Fruit fly (Drosophila melanogaster) whole organism, prepupa: ENCODE data around the gene CG2962.

Experiments
- CG10631 ChIP-seq: fragments of 200-800 bp; sonication (Bioruptor generic); optimal IDR thresholded peaks from 2 replicates; lab custom pipeline; 2016; ENCODE audit warnings: missing biosample characterization, missing genetic modification characterization
- CG10669 ChIP-seq: fragments of 200-800 bp; sonication (Bioruptor generic); optimal IDR thresholded peaks from 3 replicates; lab custom pipeline; 2018; ENCODE audit warnings: missing biosample characterization, mild to moderate bottlenecking, missing genetic modification characterization, moderate library complexity
- CG11294 ChIP-seq: fragments of 200-800 bp; sonication (Bioruptor generic); IDR thresholded peaks from 2 replicates; pipeline ENCODE4 v1.3.6; 2022; ENCODE audit warnings: missing biosample characterization, missing genetic modification characterization
- CG15336 ChIP-seq: fragments of 200-800 bp; sonication (Bioruptor generic); IDR thresholded peaks from 2 replicates; pipeline ENCODE4 v1.3.6; 2022; ENCODE audit warnings: missing biosample characterization, missing genetic modification characterization
- CG1621 ChIP-seq: fragments of 200-800 bp; sonication (Bioruptor generic); optimal IDR thresholded peaks from 3 replicates; lab custom pipeline; 2018; ENCODE audit warnings: missing biosample characterization, mild to moderate bottlenecking, missing genetic modification characterization
- CG31627 ChIP-seq: fragments of 200-800 bp; sonication (Bioruptor generic); optimal IDR thresholded peaks from 3 replicates; lab custom pipeline; 2016; ENCODE audit warnings: missing biosample characterization, missing genetic modification characterization
- CG32006 ChIP-seq: fragments of 200-800 bp; sonication (Bioruptor generic); optimal IDR thresholded peaks from 3 replicates; lab custom pipeline; 2017; ENCODE audit warnings: missing biosample characterization, mild to moderate bottlenecking, missing genetic modification characterization
- CG3919 ChIP-seq: fragments of 200-800 bp; sonication (Bioruptor generic); optimal IDR thresholded peaks from 3 replicates; lab custom pipeline; 2016; ENCODE audit warnings: missing biosample characterization, missing genetic modification characterization
- CG4318 ChIP-seq: fragments of 200-800 bp; sonication (Bioruptor generic); optimal IDR thresholded peaks from 3 replicates; lab custom pipeline; 2017; ENCODE audit warnings: missing biosample characterization, mild to moderate bottlenecking, missing genetic modification characterization
- CG6163 ChIP-seq: fragments of 200-800 bp; sonication (Bioruptor generic); IDR thresholded peaks from 3 replicates; pipeline ENCODE4 v1.3.6; 2022; ENCODE audit warnings: missing biosample characterization, missing genetic modification characterization
- CG6792 ChIP-seq: fragments of 200-800 bp; sonication (Bioruptor generic); optimal IDR thresholded peaks from 3 replicates; lab custom pipeline; 2016; ENCODE audit warnings: missing biosample characterization, missing genetic modification characterization
- CG6808 ChIP-seq: fragments of 200-800 bp; sonication (Bioruptor generic); optimal IDR thresholded peaks from 3 replicates; lab custom pipeline; 2017; ENCODE audit warnings: missing biosample characterization, missing genetic modification characterization, mild to moderate bottlenecking, moderate library complexity, missing genetic modification reagents
- CG7368 ChIP-seq: fragments of 200-800 bp; sonication (Bioruptor generic); optimal IDR thresholded peaks from 3 replicates; lab custom pipeline; 2016; ENCODE audit warnings: missing biosample characterization, missing genetic modification characterization
- CG8119 ChIP-seq: fragments of 200-800 bp; sonication (Bioruptor generic); IDR thresholded peaks from 3 replicates; pipeline ENCODE4 v1.3.6; 2022; ENCODE audit warnings: missing biosample characterization, missing genetic modification characterization
- CG8632 ChIP-seq: fragments of 200-800 bp; sonication (Bioruptor generic); optimal IDR thresholded peaks from 3 replicates; lab custom pipeline; 2016; ENCODE audit warnings: missing biosample characterization, missing genetic modification characterization
- CG9139 ChIP-seq: fragments of 200-800 bp; sonication (Bioruptor generic); optimal IDR thresholded peaks from 3 replicates; lab custom pipeline; 2017; ENCODE audit warnings: missing biosample characterization, mild to moderate bottlenecking, missing genetic modification characterization
- Eip78C ChIP-seq: fragments of 200-800 bp; sonication (Bioruptor generic); peaks from one replicate; lab custom pipeline; 2016; ENCODE audit warnings: missing biosample characterization, missing genetic modification characterization
- Eip93F ChIP-seq: fragments of 200-800 bp; sonication (Bioruptor generic); optimal IDR thresholded peaks from 2 replicates; lab custom pipeline; 2016; ENCODE audit warnings: missing biosample characterization, mild to moderate bottlenecking, missing genetic modification characterization
- Ets96B ChIP-seq: fragments of 200-800 bp; optimal IDR thresholded peaks from 2 replicates; lab custom pipeline; 2019; ENCODE audit warnings: missing biosample characterization, mild to moderate bottlenecking, missing genetic modification characterization, moderate library complexity
- Hr39 ChIP-seq: fragments of 200-800 bp; sonication (Bioruptor generic); optimal IDR thresholded peaks from 2 replicates; lab custom pipeline; 2016; ENCODE audit warnings: missing biosample characterization, missing genetic modification characterization
- Hr4 ChIP-seq: fragments of 200-800 bp; sonication (Bioruptor generic); optimal IDR thresholded peaks from 3 replicates; lab custom pipeline; 2016; ENCODE audit warnings: missing biosample characterization, missing genetic modification characterization
- Lpt ChIP-seq: fragments of 200-800 bp; sonication (Bioruptor generic); optimal IDR thresholded peaks from 3 replicates; lab custom pipeline; 2016; ENCODE audit warnings: missing biosample characterization, missing genetic modification characterization
- Met ChIP-seq: fragments of 200-800 bp; sonication (Bioruptor generic); optimal IDR thresholded peaks from 3 replicates; lab custom pipeline; 2016; ENCODE audit warnings: missing biosample characterization, missing genetic modification characterization
- OdsH ChIP-seq: fragments of 200-800 bp; sonication (Bioruptor generic); optimal IDR thresholded peaks from 3 replicates; lab custom pipeline; 2016; ENCODE audit warnings: missing biosample characterization, missing genetic modification characterization
- Smox ChIP-seq: fragments of 200-800 bp; sonication (Bioruptor generic); optimal IDR thresholded peaks from 3 replicates; lab custom pipeline; 2016; ENCODE audit warnings: missing biosample characterization, missing genetic modification characterization
- Sox14 ChIP-seq: fragments of 200-800 bp; sonication (Bioruptor generic); optimal IDR thresholded peaks from 3 replicates; lab custom pipeline; 2016; ENCODE audit warnings: missing biosample characterization, missing genetic modification characterization
- achi ChIP-seq: fragments of 200-800 bp; sonication (Bioruptor generic); optimal IDR thresholded peaks from 3 replicates; lab custom pipeline; 2016; ENCODE audit warnings: missing biosample characterization, missing genetic modification characterization
- acj6 ChIP-seq: fragments of 200-800 bp; sonication (Bioruptor generic); optimal IDR thresholded peaks from 3 replicates; lab custom pipeline; 2016; ENCODE audit warnings: missing biosample characterization, missing genetic modification characterization
- eg ChIP-seq: fragments of 200-800 bp; sonication (Bioruptor generic); IDR thresholded peaks from 3 replicates; pipeline ENCODE4 v1.3.6; 2022; ENCODE audit warnings: missing biosample characterization, missing genetic modification characterization
- esn ChIP-seq: fragments of 200-800 bp; sonication (Bioruptor generic); optimal IDR thresholded peaks from 2 replicates; lab custom pipeline; 2016; ENCODE audit warnings: missing biosample characterization, mild to moderate bottlenecking, missing genetic modification characterization, moderate library complexity
- fd85E ChIP-seq: fragments of 200-800 bp; sonication (Bioruptor generic); optimal IDR thresholded peaks from 3 replicates; lab custom pipeline; 2016; ENCODE audit warnings: missing biosample characterization, missing genetic modification characterization
- fkh ChIP-seq: fragments of 200-800 bp; sonication (Bioruptor generic); optimal IDR thresholded peaks from 3 replicates; lab custom pipeline; 2017; ENCODE audit warnings: missing biosample characterization, mild to moderate bottlenecking, missing genetic modification characterization, moderate library complexity
- lz ChIP-seq: fragments of 200-800 bp; sonication (Bioruptor generic); optimal IDR thresholded peaks from 3 replicates; lab custom pipeline; 2016; ENCODE audit warnings: missing biosample characterization, missing genetic modification characterization
- net ChIP-seq: fragments of 200-800 bp; sonication (Bioruptor generic); optimal IDR thresholded peaks from 3 replicates; lab custom pipeline; 2016; ENCODE audit warnings: missing biosample characterization, missing genetic modification characterization
- pdm3 ChIP-seq: fragments of 200-800 bp; sonication (Bioruptor generic); optimal IDR thresholded peaks from 3 replicates; lab custom pipeline; 2016; ENCODE audit warnings: missing biosample characterization, missing genetic modification characterization
- spab ChIP-seq: fragments of 200-800 bp; sonication (Bioruptor generic); optimal IDR thresholded peaks from 2 replicates; lab custom pipeline; 2017; ENCODE audit warnings: missing biosample characterization, mild to moderate bottlenecking, missing genetic modification characterization, missing genetic modification reagents
- svp ChIP-seq: fragments of 200-800 bp; sonication (Bioruptor generic); peaks from one replicate; lab custom pipeline; 2016; ENCODE audit warnings: missing biosample characterization, missing genetic modification characterization
- topi ChIP-seq: fragments of 200-800 bp; sonication (Bioruptor generic); optimal IDR thresholded peaks from 3 replicates; lab custom pipeline; 2016; ENCODE audit warnings: missing biosample characterization, missing genetic modification characterization
- vri ChIP-seq: fragments of 200-800 bp; sonication (Bioruptor generic); optimal IDR thresholded peaks from 3 replicates; lab custom pipeline; 2016; ENCODE audit warnings: missing biosample characterization, mild to moderate bottlenecking, missing genetic modification characterization

Gene CG2962

dm6 chrX:10233065-10233464, 16.6 kb upstream of the CG2962 start, which contains the start of gene CG2961:
TSS of gene CG2961 (minus strand) at chrX:10233080.
- TF ChIP-seq Eip78C (peak; percentile 59), CG1621 (tag; lab: Kevin White, UChicago) (no peak), achi (GFP tag; lab: Kevin White, UChicago) (peak; percentile 4), Sox14 (GFP tag; lab: Kevin White, UChicago) (peak; percentile 8), CG32006 (GFP tag; lab: Kevin White, UChicago) (peak; percentile 14), acj6 (GFP tag; lab: Kevin White, UChicago) (peak; percentile 2), eg (no peak), Ets96B (tag; lab: Kevin White, UChicago) (peak; percentile 21), OdsH (GFP tag; lab: Kevin White, UChicago) (peak; percentile 21), CG4318 (GFP tag; lab: Kevin White, UChicago) (no peak), CG8119 (GFP tag; lab: Robert Waterston, UW) (0 out of 3 replicates have a peak, but pooled peaks have one; percentile 20), pdm3 (GFP tag; lab: Kevin White, UChicago) (peak; percentile 2), svp (GFP tag; lab: Kevin White, UChicago) (peak; percentile 66), CG15336 (GFP tag; lab: Robert Waterston, UW) (0 out of 2 replicates have a peak, but pooled peaks have one; percentile 25)

dm6 chrX:10232497-10232896, 16.1 kb upstream of the CG2962 start:
- TF ChIP-seq esn (GFP tag; lab: Kevin White, UChicago): no peak
- no peak for TF ChIP-seq CG3919
- TF ChIP-seq CG11294 (GFP tag; lab: Robert Waterston, UW): no peak
- TF ChIP-seq CG4318 (GFP tag; lab: Kevin White, UChicago): no peak
- peak; percentile 70 for TF ChIP-seq CG15336 (GFP tag; lab: Robert Waterston, UW)
- no peak for TF ChIP-seq Hr4 (GFP tag; lab: Kevin White, UChicago)
- peak; percentile 51 for TF ChIP-seq Eip78C
- no peak for TF ChIP-seq fd85E (GFP tag; lab: Kevin White, UChicago)
- TF ChIP-seq CG8632: peak; percentile 2
- no peak for TF ChIP-seq CG9139 (GFP tag; lab: Kevin White, UChicago)
- TF ChIP-seq fkh (GFP tag; lab: Kevin White, UChicago): no peak
- no peak for TF ChIP-seq spab (GFP tag; lab: Kevin White, UChicago)
- TF ChIP-seq CG6163: no peak
- TF ChIP-seq CG6792 (GFP tag; lab: Kevin White, UChicago): no peak
- no peak for TF ChIP-seq Hr39 (GFP tag; lab: Kevin White, UChicago)
- TF ChIP-seq lz (GFP tag; lab: Kevin White, UChicago): no peak
- TF ChIP-seq Met: no peak
- no peak for TF ChIP-seq CG10631 (GFP tag; lab: Kevin White, UChicago)
- peak; percentile 75 for TF ChIP-seq CG8119 (GFP tag; lab: Robert Waterston, UW)
- peak; percentile 14 for TF ChIP-seq CG32006 (GFP tag; lab: Kevin White, UChicago)
- peak; percentile 17 for TF ChIP-seq Lpt
- TF ChIP-seq svp (GFP tag; lab: Kevin White, UChicago): peak; percentile 58
- TF ChIP-seq vri (GFP tag; lab: Kevin White, UChicago): no peak
- TF ChIP-seq net (GFP tag; lab: Kevin White, UChicago): peak; percentile 3
- TF ChIP-seq CG10669 (GFP tag; lab: Kevin White, UChicago): no peak
- no peak for TF ChIP-seq CG7368 (GFP tag; lab: Kevin White, UChicago)
- peak; percentile 11; the same call in 1 of the 3 replicates for TF ChIP-seq eg
- TF ChIP-seq, all 60 proteins: peak for 9

dm6 chrX:10219955-10220354, 3.5 kb upstream of the CG2962 start, which contains the start of gene CG34408:
TSS of gene CG34408 (plus strand) at chrX:10220110.
- peak; percentile 66 for TF ChIP-seq Eip78C
- TF ChIP-seq CG6808 (GFP tag; lab: Kevin White, UChicago): no peak
- TF ChIP-seq, all 60 proteins: peak for 1

- TF ChIP-seq pdm3 (GFP tag; lab: Kevin White, UChicago) (no peak), spab (GFP tag; lab: Kevin White, UChicago) (no peak), CG8119 (GFP tag; lab: Robert Waterston, UW) (no peak), CG31627 (no peak), topi (GFP tag; lab: Kevin White, UChicago) (no peak), Eip93F (GFP tag; lab: Kevin White, UChicago) (no peak), Smox (no peak), OdsH (GFP tag; lab: Kevin White, UChicago) (no peak), CG9139 (GFP tag; lab: Kevin White, UChicago) (no peak), vri (GFP tag; lab: Kevin White, UChicago) (no peak)
Measured at dm6 chrX:10219039-10219438, 2.6 kb upstream of the CG2962 start, which contains the start of gene CG15308. TSS of gene CG15308 (minus strand) at chrX:10219139.
